Worm (Caenorhabditis elegans): ENCODE data around the gene C39H7.4.

ce11 chrIV:5574033-5574432 is 40.4 kb downstream of the C39H7.4 start, which contains the start of gene T12E12.6:
- no peak for TF ChIP-seq pha-4 (GFP tag; IDR thresholded peaks at IDR 0.05)
- TF ChIP-seq pha-4 (tag; optimal IDR thresholded peaks at IDR 0.05) = no peak
- no peak for TF ChIP-seq nhr-25 (tag; optimal IDR thresholded peaks at IDR 0.05; ENCODE audit: borderline replicate concordance, insufficient read depth)
- no peak for TF ChIP-seq pqm-1 (tag; optimal IDR thresholded peaks at IDR 0.05)
- TF ChIP-seq snpc-4 (tag; optimal IDR thresholded peaks at IDR 0.05) = no peak
- TF ChIP-seq dpl-1 (GFP tag; optimal IDR thresholded peaks at IDR 0.05) = no peak
- no peak for TF ChIP-seq ztf-11 (tag; optimal IDR thresholded peaks at IDR 0.05)
- no peak for TF ChIP-seq nhr-111 (GFP tag; optimal IDR thresholded peaks at IDR 0.05)
- TF ChIP-seq nhr-77 (tag; optimal IDR thresholded peaks at IDR 0.05) = no peak
- no peak for TF ChIP-seq nhr-76 (tag; optimal IDR thresholded peaks at IDR 0.05)
